Worm (Caenorhabditis elegans) whole organism, L4/young adult: ENCODE data around the gene xbx-1.

Source experiments
- W03F9.2 ChIP-seq: fragments of 150-350 bp; optimal IDR thresholded peaks from 2 replicates; lab custom pipeline; 2014; ENCODE audit warnings: missing biosample characterization, missing genetic modification characterization
- dao-5 ChIP-seq: sonication (generic microtip); optimal IDR thresholded peaks from 2 replicates; lab custom pipeline; 2016; ENCODE audit warnings: missing genotype, missing genetic modification characterization, moderate library complexity, missing compliant biosample characterization
- him-1 ChIP-seq: sonication (generic microtip); optimal IDR thresholded peaks from 2 replicates; lab custom pipeline; 2016; ENCODE audit warnings: missing genotype, missing genetic modification reagents, missing genetic modification characterization, missing compliant biosample characterization

DNA sequence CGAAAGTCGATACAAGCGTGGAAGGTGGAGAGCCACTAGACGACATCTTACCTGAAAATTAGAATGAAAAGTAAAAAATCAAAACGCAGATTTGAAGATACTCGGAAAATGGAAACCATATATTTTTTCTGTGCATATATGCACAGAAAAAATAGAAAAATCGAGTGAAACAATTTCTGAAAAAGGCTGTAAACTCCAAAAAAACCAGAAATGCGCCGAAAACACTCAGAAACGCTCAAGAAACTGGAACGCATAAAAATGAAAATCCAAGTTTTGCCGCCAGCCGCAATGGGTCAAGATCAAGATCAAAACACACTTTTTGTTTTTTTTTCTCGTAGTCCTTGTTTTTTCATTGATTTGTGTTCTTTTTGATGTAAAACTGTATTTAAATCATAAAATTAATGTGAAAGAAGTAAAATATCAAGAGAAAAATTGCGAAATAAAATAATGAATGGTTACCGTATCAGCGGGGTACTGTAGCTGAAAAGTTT lies 12.6 kb downstream of the xbx-1 start, which contains the start of gene T01C3.3:
- TF ChIP-seq him-1 (no peak), dao-5 (no peak), W03F9.2 (no peak)
